Worm (Caenorhabditis elegans): ENCODE measurements around the gene asp-14.

Gene asp-14

ce11 chrX:6446564-6446963 lies at the start of gene asp-14:
asp-14 (minus strand) TSS chrX:6446664.
- TF ChIP-seq T22C8.4 (GFP tag; IDR thresholded peaks at IDR 0.05), result no peak
- TF ChIP-seq cog-1 (tag; optimal IDR thresholded peaks at IDR 0.05), result no peak
- TF ChIP-seq ztf-29 (GFP tag; IDR thresholded peaks at IDR 0.05), result no peak
- TF ChIP-seq flt-1 (GFP tag; IDR thresholded peaks at IDR 0.05), result no peak
- TF ChIP-seq klf-2 (GFP tag; conservative IDR thresholded peaks at IDR 0.05), result no peak
- TF ChIP-seq ztf-23 (GFP tag; IDR thresholded peaks at IDR 0.05), result no peak

- TF ChIP-seq ref-1 (GFP tag; conservative IDR thresholded peaks at IDR 0.05), result no peak
- TF ChIP-seq ztf-23 (GFP tag; IDR thresholded peaks at IDR 0.05), result no peak
- no peak for TF ChIP-seq flt-1 (GFP tag; IDR thresholded peaks at IDR 0.05)
- no peak for TF ChIP-seq ztf-29 (GFP tag; IDR thresholded peaks at IDR 0.05)
- TF ChIP-seq klf-2 (GFP tag; conservative IDR thresholded peaks at IDR 0.05), result no peak
- TF ChIP-seq cog-1 (tag; optimal IDR thresholded peaks at IDR 0.05), result no peak
- no peak for TF ChIP-seq T22C8.4 (GFP tag; IDR thresholded peaks at IDR 0.05)
Observed at ce11 chrX:6484780-6485179, 38.3 kb upstream of the asp-14 start, which contains the start of gene gar-1. gar-1 (minus strand) TSS chrX:6484880.

ce11 chrX:6476540-6476939 lies 30.1 kb upstream of the asp-14 start, which contains the start of gene C15B12.1:
C15B12.1 (plus strand) TSS chrX:6476810.
- TF ChIP-seq cog-1 (tag; optimal IDR thresholded peaks at IDR 0.05) (no peak), flt-1 (GFP tag; IDR thresholded peaks at IDR 0.05) (no peak), T22C8.4 (GFP tag; IDR thresholded peaks at IDR 0.05) (no peak), tab-1 (GFP tag; IDR thresholded peaks at IDR 0.05) (no peak), ztf-23 (GFP tag; IDR thresholded peaks at IDR 0.05) (no peak), ref-1 (GFP tag; conservative IDR thresholded peaks at IDR 0.05) (no peak), klf-2 (GFP tag; conservative IDR thresholded peaks at IDR 0.05) (no peak), ztf-29 (GFP tag; IDR thresholded peaks at IDR 0.05) (no peak), med-1 (GFP tag; optimal IDR thresholded peaks at IDR 0.05; ENCODE audit: insufficient read depth) (no peak)

- no peak for TF ChIP-seq ztf-29 (GFP tag; IDR thresholded peaks at IDR 0.05)
Observed at ce11 chrX:6473698-6474314, 27.3 kb upstream of the asp-14 start, which contains the start of the genes C15B12.4 and C15B12.8. C15B12.4 (minus strand) TSS chrX:6473748. C15B12.8 (plus strand) TSS chrX:6474264.

ce11 chrX:6468499-6468898 lies 22.0 kb upstream of the asp-14 start, which contains the start of gene C15B12.9:
C15B12.9 (plus strand) TSS chrX:6468799.
- TF ChIP-seq klf-2 (GFP tag; conservative IDR thresholded peaks at IDR 0.05) (no peak), ztf-29 (GFP tag; IDR thresholded peaks at IDR 0.05) (no peak), ref-1 (GFP tag; conservative IDR thresholded peaks at IDR 0.05) (no peak), ztf-23 (GFP tag; IDR thresholded peaks at IDR 0.05) (no peak), T22C8.4 (GFP tag; IDR thresholded peaks at IDR 0.05) (no peak), cog-1 (tag; optimal IDR thresholded peaks at IDR 0.05) (no peak), tab-1 (GFP tag; IDR thresholded peaks at IDR 0.05) (no peak), med-1 (GFP tag; optimal IDR thresholded peaks at IDR 0.05; ENCODE audit: insufficient read depth) (no peak), flt-1 (GFP tag; IDR thresholded peaks at IDR 0.05) (no peak)

ce11 chrX:6467462-6467861 lies 21.0 kb upstream of the asp-14 start, which contains the start of gene C15B12.3:
C15B12.3 (minus strand) TSS chrX:6467562.
- TF ChIP-seq tab-1 (GFP tag; IDR thresholded peaks at IDR 0.05) (no peak), klf-2 (GFP tag; conservative IDR thresholded peaks at IDR 0.05) (no peak), ztf-23 (GFP tag; IDR thresholded peaks at IDR 0.05) (no peak), ztf-29 (GFP tag; IDR thresholded peaks at IDR 0.05) (no peak)

- TF ChIP-seq med-1 (GFP tag; optimal IDR thresholded peaks at IDR 0.05; ENCODE audit: insufficient read depth) (no peak), ztf-29 (GFP tag; IDR thresholded peaks at IDR 0.05) (no peak), klf-2 (GFP tag; conservative IDR thresholded peaks at IDR 0.05) (no peak), cog-1 (tag; optimal IDR thresholded peaks at IDR 0.05) (no peak), ref-1 (GFP tag; conservative IDR thresholded peaks at IDR 0.05) (no peak), T22C8.4 (GFP tag; IDR thresholded peaks at IDR 0.05) (no peak), tab-1 (GFP tag; IDR thresholded peaks at IDR 0.05) (no peak), ztf-23 (GFP tag; IDR thresholded peaks at IDR 0.05) (no peak), flt-1 (GFP tag; IDR thresholded peaks at IDR 0.05) (no peak)
Observed at ce11 chrX:6462995-6463462, 16.6 kb upstream of the asp-14 start, which contains the start of gene C15B12.2. C15B12.2 (plus strand) TSS chrX:6463412.

ce11 chrX:6462479-6462878 lies 16.0 kb upstream of the asp-14 start:
- no peak for TF ChIP-seq ref-1 (GFP tag; conservative IDR thresholded peaks at IDR 0.05)
- TF ChIP-seq T22C8.4 (GFP tag; IDR thresholded peaks at IDR 0.05), result no peak
- TF ChIP-seq ztf-29 (GFP tag; IDR thresholded peaks at IDR 0.05), result no peak
- no peak for TF ChIP-seq klf-2 (GFP tag; conservative IDR thresholded peaks at IDR 0.05)
- TF ChIP-seq ztf-23 (GFP tag; IDR thresholded peaks at IDR 0.05), result no peak
- no peak for TF ChIP-seq flt-1 (GFP tag; IDR thresholded peaks at IDR 0.05)
- no peak for TF ChIP-seq tab-1 (GFP tag; IDR thresholded peaks at IDR 0.05)
- TF ChIP-seq med-1 (GFP tag; optimal IDR thresholded peaks at IDR 0.05; ENCODE audit: insufficient read depth), result no peak
- no peak for TF ChIP-seq cog-1 (tag; optimal IDR thresholded peaks at IDR 0.05)

- no peak for TF ChIP-seq ztf-29 (GFP tag; IDR thresholded peaks at IDR 0.05)
- TF ChIP-seq ref-1 (GFP tag; conservative IDR thresholded peaks at IDR 0.05), result no peak
- no peak for TF ChIP-seq flt-1 (GFP tag; IDR thresholded peaks at IDR 0.05)
- no peak for TF ChIP-seq T22C8.4 (GFP tag; IDR thresholded peaks at IDR 0.05)
- TF ChIP-seq med-1 (GFP tag; optimal IDR thresholded peaks at IDR 0.05; ENCODE audit: insufficient read depth), result no peak
- TF ChIP-seq ztf-23 (GFP tag; IDR thresholded peaks at IDR 0.05), result no peak
- TF ChIP-seq tab-1 (GFP tag; IDR thresholded peaks at IDR 0.05), result no peak
- TF ChIP-seq cog-1 (tag; optimal IDR thresholded peaks at IDR 0.05), result no peak
- TF ChIP-seq klf-2 (GFP tag; conservative IDR thresholded peaks at IDR 0.05), result no peak
Observed at ce11 chrX:6461729-6462128, 15.3 kb upstream of the asp-14 start, which contains the start of gene K04E7.1. K04E7.1 (plus strand) TSS chrX:6462029.

- TF ChIP-seq ref-1 (GFP tag; conservative IDR thresholded peaks at IDR 0.05), result no peak
- no peak for TF ChIP-seq med-1 (GFP tag; optimal IDR thresholded peaks at IDR 0.05; ENCODE audit: insufficient read depth)
- TF ChIP-seq ztf-23 (GFP tag; IDR thresholded peaks at IDR 0.05), result no peak
- TF ChIP-seq flt-1 (GFP tag; IDR thresholded peaks at IDR 0.05), result no peak
Observed at ce11 chrX:6460123-6460522, 13.7 kb upstream of the asp-14 start.

Measured in whole organism, midembryonic.